Worm (Caenorhabditis elegans) whole organism, L2 larva: Measurements from ENCODE around the gene ptr-19.

Experiments used
- egl-27 ChIP-seq: sonication (generic microtip); optimal IDR thresholded peaks from 3 replicates; lab custom pipeline; 2017; ENCODE audit warnings: missing biosample characterization, missing genetic modification reagents, missing genetic modification characterization
- nhr-12 ChIP-seq: fragments of 150-350 bp; optimal IDR thresholded peaks from 2 replicates; lab custom pipeline; 2014; ENCODE audit warnings: missing biosample characterization, missing genetic modification characterization
- skn-1 ChIP-seq: sonication (generic microtip); optimal IDR thresholded peaks from 2 replicates; lab custom pipeline; 2017; ENCODE audit warnings: missing biosample characterization, missing genetic modification characterization
- sma-9 ChIP-seq, 2 experiments: fragments of 150-350 bp in 1 of 2; sonication (generic microtip) in 1 of 2; optimal IDR thresholded peaks; 2 replicates each; lab custom pipeline; 2014 to 2016; ENCODE audit warnings: missing genetic modification characterization in 2 of 2, mild to moderate bottlenecking in 1 of 2, missing biosample characterization in 1 of 2, missing compliant biosample characterization in 1 of 2, missing genetic modification reagents in 1 of 2, moderate library complexity in 1 of 2

DNA sequence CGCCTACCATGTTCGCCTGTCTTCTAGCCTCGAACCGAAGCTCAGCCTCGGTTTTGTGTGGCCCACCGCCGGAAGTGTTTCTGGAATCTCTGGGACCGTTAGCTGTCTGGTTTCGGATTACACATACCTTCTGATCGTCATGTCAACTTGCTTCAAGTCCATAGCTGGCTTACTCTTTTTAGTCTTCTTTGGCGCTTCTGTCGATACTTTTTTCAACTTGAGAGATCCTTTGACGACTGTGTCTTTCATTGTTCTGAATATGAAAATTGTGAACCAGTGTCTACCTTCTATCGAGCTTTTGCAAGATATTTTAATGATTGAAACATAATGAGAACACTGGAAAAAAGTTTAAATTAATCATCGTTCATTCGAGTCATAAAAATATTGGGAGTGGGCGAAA is 41.1 kb upstream of the ptr-19 start, which contains the start of gene K01G5.8:
- TF ChIP-seq sma-9 (GFP tag; optimal IDR thresholded peaks at IDR 0.05; lab: Kevin White, UChicago): no peak
- no peak for TF ChIP-seq sma-9 (tag; optimal IDR thresholded peaks at IDR 0.05; lab: Kevin White, UChicago)
- TF ChIP-seq nhr-12 (tag; lab: Kevin White, UChicago): no peak
- TF ChIP-seq skn-1: no peak
- no peak for TF ChIP-seq egl-27 (tag; lab: Kevin White, UChicago)
